Fruit fly (Drosophila melanogaster) whole organism, prepupa: Measurements from ENCODE around the gene Coq2.

Experiments used
- CG10669 ChIP-seq: fragments of 200-800 bp; sonication (Bioruptor generic); optimal IDR thresholded peaks from 3 replicates; lab custom pipeline; 2018; ENCODE audit warnings: missing biosample characterization, mild to moderate bottlenecking, missing genetic modification characterization, moderate library complexity
- CG16779 ChIP-seq: fragments of 200-800 bp; sonication (Bioruptor generic); optimal IDR thresholded peaks from 3 replicates; lab custom pipeline; 2017; ENCODE audit warnings: missing biosample characterization, mild to moderate bottlenecking, missing genetic modification characterization
- CG6792 ChIP-seq: fragments of 200-800 bp; sonication (Bioruptor generic); optimal IDR thresholded peaks from 3 replicates; lab custom pipeline; 2016; ENCODE audit warnings: missing biosample characterization, missing genetic modification characterization
- Eip93F ChIP-seq: fragments of 200-800 bp; sonication (Bioruptor generic); optimal IDR thresholded peaks from 2 replicates; lab custom pipeline; 2016; ENCODE audit warnings: missing biosample characterization, mild to moderate bottlenecking, missing genetic modification characterization
- Gug ChIP-seq: fragments of 200-800 bp; sonication (Bioruptor generic); IDR thresholded peaks from 2 replicates; pipeline ENCODE4 v1.3.6; 2022; ENCODE audit warnings: missing biosample characterization, missing genetic modification characterization
- Lpt ChIP-seq: fragments of 200-800 bp; sonication (Bioruptor generic); optimal IDR thresholded peaks from 3 replicates; lab custom pipeline; 2016; ENCODE audit warnings: missing biosample characterization, missing genetic modification characterization
- OdsH ChIP-seq: fragments of 200-800 bp; sonication (Bioruptor generic); optimal IDR thresholded peaks from 3 replicates; lab custom pipeline; 2016; ENCODE audit warnings: missing biosample characterization, missing genetic modification characterization
- Sox102F ChIP-seq: fragments of 200-800 bp; sonication (Bioruptor generic); optimal IDR thresholded peaks from 2 replicates; lab custom pipeline; 2016; ENCODE audit warnings: missing biosample characterization, mild to moderate bottlenecking, missing genetic modification characterization
- pdm3 ChIP-seq: fragments of 200-800 bp; sonication (Bioruptor generic); optimal IDR thresholded peaks from 3 replicates; lab custom pipeline; 2016; ENCODE audit warnings: missing biosample characterization, missing genetic modification characterization

- TF ChIP-seq pdm3 (GFP tag; lab: Kevin White, UChicago) (no peak), Sox102F (no peak), Lpt (no peak), CG16779 (no peak), CG10669 (GFP tag; lab: Kevin White, UChicago) (no peak), Gug (GFP tag; lab: Robert Waterston, UW) (no peak), OdsH (GFP tag; lab: Kevin White, UChicago) (no peak), CG6792 (GFP tag; lab: Kevin White, UChicago) (no peak), Eip93F (GFP tag; lab: Kevin White, UChicago) (no peak)
These were observed 1.5 kb upstream of the Coq2 start for dm6 chr3R:8317709-8318335.
